Fruit fly (Drosophila melanogaster): ENCODE measurements around the gene eRF1.

eRF1 gene

DNA sequence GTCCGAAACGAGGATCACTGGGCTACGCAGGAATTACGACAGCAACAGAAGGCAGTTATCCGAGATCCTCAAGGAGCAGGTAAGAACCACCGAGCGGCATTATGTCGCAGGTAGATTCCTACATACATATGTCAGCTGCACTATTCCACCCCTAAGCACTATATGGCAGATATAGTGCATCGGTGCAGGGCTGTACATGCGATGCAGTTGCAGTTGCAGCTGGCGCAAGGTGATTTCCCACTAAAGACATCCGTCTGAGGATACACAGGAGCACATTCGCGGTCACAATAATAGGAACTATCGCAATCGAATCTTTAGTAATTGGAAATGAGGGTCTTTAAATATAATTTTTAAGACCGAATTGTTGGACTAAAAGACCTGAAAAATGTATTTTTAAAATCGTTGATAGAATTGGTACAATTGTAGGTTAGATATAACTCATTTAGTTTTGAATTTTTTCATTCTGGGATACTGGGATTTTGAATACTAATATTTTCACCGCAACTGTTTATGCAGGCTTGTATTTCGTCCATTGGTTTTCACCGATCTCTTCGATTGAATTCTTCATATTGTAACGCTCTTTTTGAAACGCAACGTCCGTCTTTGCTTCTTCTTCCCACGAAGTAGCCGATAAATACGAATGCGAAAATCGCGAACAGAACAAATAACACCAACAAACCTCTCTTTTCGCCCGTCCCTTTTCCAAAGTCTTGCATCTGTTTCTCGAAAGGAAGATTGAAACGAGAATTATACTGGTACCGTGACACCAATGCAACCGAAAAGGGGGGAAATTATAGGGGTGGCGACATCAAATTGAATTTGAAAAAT, 54.7 kb downstream of the eRF1 start (continued):
- TF ChIP-seq CG9609 (GFP tag; optimal IDR thresholded peaks at IDR 0.05) (no peak), CG6689 (GFP tag; IDR thresholded peaks at IDR 0.05) (peak; percentile 31; the same call in 1 of the 2 replicates), CG10979 (tag; optimal IDR thresholded peaks at IDR 0.05) (peak; percentile 78), stc (GFP tag; IDR thresholded peaks at IDR 0.05) (no peak), CG8924 (tag; optimal IDR thresholded peaks at IDR 0.05) (peak; percentile 56), HLH3B (GFP tag; IDR thresholded peaks at IDR 0.05) (no peak), CG11560 (tag; IDR thresholded peaks at IDR 0.05) (no peak), bsh (GFP tag; optimal IDR thresholded peaks at IDR 0.05) (peak in 1 of 2 experiments; percentile 2), pzg (GFP tag; optimal IDR thresholded peaks at IDR 0.05) (no peak), unpg (GFP tag; optimal IDR thresholded peaks at IDR 0.05) (peak; percentile 27), lab (GFP tag; optimal IDR thresholded peaks at IDR 0.05) (no peak), Dbx (GFP tag; IDR thresholded peaks at IDR 0.05) (no peak), CG4820 (GFP tag; optimal IDR thresholded peaks at IDR 0.05) (peak; percentile 30), pho (GFP tag; optimal IDR thresholded peaks at IDR 0.05) (no peak), mam (GFP tag; optimal IDR thresholded peaks at IDR 0.05) (no peak), Sry-δ (GFP tag; optimal IDR thresholded peaks at IDR 0.05) (no peak), Taf1 (GFP tag; IDR thresholded peaks at IDR 0.05) (no peak), bab2 (GFP tag; optimal IDR thresholded peaks at IDR 0.05) (no peak), CG30403 (GFP tag; optimal IDR thresholded peaks at IDR 0.05) (peak; percentile 8), repo (GFP tag; optimal IDR thresholded peaks at IDR 0.05) (no peak), ro (GFP tag; IDR thresholded peaks at IDR 0.05) (no peak), Kr (GFP tag; optimal IDR thresholded peaks at IDR 0.05) (no peak), E2f2 (GFP tag; IDR thresholded peaks at IDR 0.05) (no peak), Fer2 (tag; optimal IDR thresholded peaks at IDR 0.05) (no peak), CG8290 (GFP tag; optimal IDR thresholded peaks at IDR 0.05) (peak; percentile 29), CG8290 (tag; optimal IDR thresholded peaks at IDR 0.05) (peak in 1 of 2 experiments; percentile 19), CG12391 (tag; optimal IDR thresholded peaks at IDR 0.05) (peak; percentile 60), knrl (GFP tag; IDR thresholded peaks at IDR 0.05; ENCODE audit: partially characterized antibody) (no peak), lola (GFP tag; optimal IDR thresholded peaks at IDR 0.05) (peak in 1 of 3 experiments; percentile 83), grau (tag; optimal IDR thresholded peaks at IDR 0.05) (peak; percentile 54), Pdp1 (GFP tag; optimal IDR thresholded peaks at IDR 0.05) (peak in 1 of 2 experiments; percentile 8), CG8281 (tag; optimal IDR thresholded peaks at IDR 0.05) (no peak), CG13424 (tag; optimal IDR thresholded peaks at IDR 0.05) (peak; percentile 0), CG6254 (GFP tag; optimal IDR thresholded peaks at IDR 0.05) (peak; percentile 37), maf-S (GFP tag; optimal IDR thresholded peaks at IDR 0.05) (no peak), CG17385 (GFP tag; optimal IDR thresholded peaks at IDR 0.05) (peak; percentile 54), CG14014 (GFP tag; IDR thresholded peaks at IDR 0.05) (no peak), Asciz (GFP tag; optimal IDR thresholded peaks at IDR 0.05) (no peak), Trl (optimal IDR thresholded peaks at IDR 0.05) (no peak), Trl (GFP tag; optimal IDR thresholded peaks at IDR 0.05) (peak; percentile 7), CG8359 (GFP tag; optimal IDR thresholded peaks at IDR 0.05; ENCODE audit: borderline replicate concordance) (no peak), nerfin-1 (tag; optimal IDR thresholded peaks at IDR 0.05) (no peak), nom (GFP tag; optimal IDR thresholded peaks at IDR 0.05) (peak; percentile 80), luna (GFP tag; optimal IDR thresholded peaks at IDR 0.05) (no peak), CG14860 (GFP tag; IDR thresholded peaks at IDR 0.05; ENCODE audit: partially characterized antibody) (no peak), tap (tag; optimal IDR thresholded peaks at IDR 0.05) (no peak), Stat92E (GFP tag; optimal IDR thresholded peaks at IDR 0.05) (peak in 1 of 3 experiments; percentile 10), Ravus (GFP tag; IDR thresholded peaks at IDR 0.05) (no peak), twi (tag; optimal IDR thresholded peaks at IDR 0.05) (peak; percentile 85)

Data from whole organism, embryonic.